Worm (Caenorhabditis elegans) whole organism, young adult: ENCODE measurements around the gene srt-19.
"Not testable (repeated sequence)": the region's sequence is repeated elsewhere in the genome, so short reads cannot be mapped to it uniquely, and the experiment has no call there.

Experiments used
- cebp-1 ChIP-seq, 2 experiments: fragments of 200-800 bp in 1 of 2; sonication (Bioruptor generic) in 1 of 2; sonication (generic microtip) in 1 of 2; IDR thresholded peaks in 1 of 2; optimal IDR thresholded peaks in 1 of 2; 2 replicates each; pipeline versions ENCODE4 v1.3.6 to Lab custom; 2017 to 2022; ENCODE audit warnings: missing compliant biosample characterization in 2 of 2, missing genetic modification characterization in 2 of 2, mild to moderate bottlenecking in 1 of 2, missing genetic modification reagents in 1 of 2, moderate library complexity in 1 of 2
- lin-26 ChIP-seq: fragments of 200-800 bp; sonication (Bioruptor generic); IDR thresholded peaks from 2 replicates; pipeline ENCODE4 v1.3.6; 2022; ENCODE audit warnings: missing genetic modification reagents, missing genetic modification characterization, missing compliant biosample characterization

DNA sequence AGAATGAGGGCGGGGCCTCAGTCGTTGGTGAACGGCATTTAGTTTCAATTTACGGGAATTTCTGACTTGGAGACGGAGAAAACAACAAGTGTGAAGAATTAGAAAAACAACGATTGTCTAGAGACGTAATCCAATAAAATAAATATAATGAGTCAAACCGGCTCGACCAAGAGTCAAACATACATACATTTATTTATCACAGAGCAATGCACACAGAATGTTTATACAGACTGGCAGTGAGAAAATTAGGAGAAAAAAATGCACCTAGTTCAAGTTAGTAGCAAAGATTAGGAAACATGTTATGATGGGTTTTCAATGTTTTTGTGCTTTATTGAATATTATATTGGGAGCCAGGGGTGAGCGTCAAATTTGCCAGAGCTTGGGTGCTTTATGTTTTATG is 6.1 kb upstream of the srt-19 start, which contains the start of gene srt-20:
- not testable (repeated sequence) for TF ChIP-seq lin-26 (GFP tag; lab: Robert Waterston, UW); cebp-1 (GFP tag; IDR thresholded peaks at IDR 0.05; lab: Robert Waterston, UW); cebp-1 (tag; optimal IDR thresholded peaks at IDR 0.05; lab: Kevin White, UChicago)
